Worm (Caenorhabditis elegans) whole organism, early embryonic: ENCODE results near the gene fshr-1.

Experiments
- B0310.2 ChIP-seq: sonication (generic microtip); optimal IDR thresholded peaks from 2 replicates; lab custom pipeline; 2016; ENCODE audit warnings: mild to moderate bottlenecking, missing genetic modification characterization, missing compliant biosample characterization
- F13C5.2 ChIP-seq: sonication (generic microtip); optimal IDR thresholded peaks from 2 replicates; lab custom pipeline; 2017; ENCODE audit warnings: mild to moderate bottlenecking, missing genetic modification characterization, inconsistent platforms, missing compliant biosample characterization
- aly-1 ChIP-seq: sonication (generic microtip); optimal IDR thresholded peaks from 2 replicates; lab custom pipeline; 2016; ENCODE audit warnings: missing genetic modification characterization, missing compliant biosample characterization
- ama-1 ChIP-seq: fragments of 150-350 bp; optimal IDR thresholded peaks from 2 replicates; lab custom pipeline; 2014
- ceh-13 ChIP-seq: fragments of 200-800 bp; sonication (Bioruptor generic); optimal IDR thresholded peaks from 2 replicates; lab custom pipeline; 2018; ENCODE audit warnings: mild to moderate bottlenecking, missing genetic modification characterization, missing compliant biosample characterization
- ceh-36 ChIP-seq: sonication (generic microtip); optimal IDR thresholded peaks from 2 replicates; lab custom pipeline; 2016; ENCODE audit warnings: missing genetic modification characterization, inconsistent platforms, missing compliant biosample characterization
- ets-7 ChIP-seq: sonication (generic microtip); optimal IDR thresholded peaks from 2 replicates; lab custom pipeline; 2016; ENCODE audit warnings: missing genotype, missing genetic modification characterization, missing compliant biosample characterization
- flt-1 ChIP-seq: fragments of 200-800 bp; sonication (Bioruptor generic); IDR thresholded peaks from 2 replicates; pipeline ENCODE4 v1.3.6; 2022; ENCODE audit warnings: missing genetic modification characterization, missing compliant biosample characterization
- hmbx-1 ChIP-seq: sonication (generic microtip); optimal IDR thresholded peaks from 2 replicates; lab custom pipeline; 2016; ENCODE audit warnings: mild to moderate bottlenecking, missing genetic modification characterization, missing compliant biosample characterization
- hmg-4 ChIP-seq: fragments of 200-800 bp; sonication (Bioruptor generic); optimal IDR thresholded peaks from 2 replicates; lab custom pipeline; 2018; ENCODE audit warnings: mild to moderate bottlenecking, missing genetic modification characterization, missing compliant biosample characterization
- hnd-1 ChIP-seq: sonication (generic microtip); optimal IDR thresholded peaks from 2 replicates; lab custom pipeline; 2016; ENCODE audit warnings: missing genetic modification characterization, missing compliant biosample characterization
- pes-1 ChIP-seq: fragments of 200-800 bp; sonication (Bioruptor generic); IDR thresholded peaks from 2 replicates; pipeline ENCODE4 v1.3.6; 2022; ENCODE audit warnings: missing genetic modification reagents, missing genetic modification characterization, missing compliant biosample characterization
- scrt-1 ChIP-seq: fragments of 200-800 bp; sonication (Bioruptor generic); IDR thresholded peaks from 2 replicates; pipeline ENCODE4 v1.3.6; 2022; ENCODE audit warnings: missing genetic modification characterization, missing compliant biosample characterization
- sea-1 ChIP-seq: fragments of 200-800 bp; sonication (Bioruptor generic); conservative IDR thresholded peaks from 2 replicates; pipeline ENCODE4 v1.3.6; 2022; ENCODE audit warnings: missing genetic modification characterization, missing compliant biosample characterization
- tbx-11 ChIP-seq: fragments of 200-800 bp; sonication (Bioruptor generic); IDR thresholded peaks from 2 replicates; pipeline ENCODE4 v1.3.6; 2022; ENCODE audit warnings: missing genetic modification characterization, missing compliant biosample characterization
- tbx-37 ChIP-seq: fragments of 200-800 bp; sonication (Bioruptor generic); conservative IDR thresholded peaks from 2 replicates; pipeline ENCODE4 v1.3.6; 2022; ENCODE audit warnings: missing genetic modification reagents, missing genetic modification characterization, missing compliant biosample characterization
- tra-4 ChIP-seq: sonication (generic microtip); optimal IDR thresholded peaks from 2 replicates; lab custom pipeline; 2017; ENCODE audit warnings: missing genetic modification characterization, missing compliant biosample characterization

Gene fshr-1

DNA sequence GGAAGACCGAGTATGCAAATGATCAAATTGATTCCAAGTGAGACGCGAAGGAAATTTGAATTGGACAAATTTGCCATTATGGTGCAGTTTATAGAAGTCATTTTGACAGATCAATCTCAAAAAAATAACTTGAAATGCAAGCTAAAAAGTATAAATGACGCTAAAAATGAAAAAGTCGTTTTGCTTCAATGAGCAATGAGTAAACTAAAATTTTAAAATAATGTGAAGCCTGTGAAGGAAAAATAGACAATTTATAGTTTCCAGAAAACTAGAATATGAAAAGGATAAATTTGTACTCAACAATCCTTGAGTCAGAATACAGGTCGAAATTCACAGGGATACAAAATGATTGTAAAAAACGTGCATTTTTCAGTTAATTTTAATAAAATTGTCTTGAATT lies 21.3 kb upstream of the fshr-1 start, which contains the start of gene srab-17:
srab-17 (minus strand) TSS at position 101 of the 400 bp plus-strand sequence.
- TF ChIP-seq tbx-11 (GFP tag; lab: Robert Waterston, UW) (no peak), hmg-4 (GFP tag; lab: Kevin White, UChicago) (no peak), B0310.2 (tag; lab: Kevin White, UChicago) (no peak), F13C5.2 (tag; lab: Kevin White, UChicago) (no peak), ceh-13 (GFP tag; lab: Kevin White, UChicago) (no peak), ama-1 (no peak), ets-7 (no peak), tra-4 (tag; lab: Kevin White, UChicago) (no peak), sea-1 (GFP tag; lab: Robert Waterston, UW) (no peak), flt-1 (GFP tag; lab: Robert Waterston, UW) (no peak), ceh-36 (tag; lab: Kevin White, UChicago) (no peak), hnd-1 (no peak), hmbx-1 (no peak), tbx-37 (GFP tag; lab: Robert Waterston, UW) (no peak), scrt-1 (GFP tag; lab: Robert Waterston, UW) (no peak)

DNA sequence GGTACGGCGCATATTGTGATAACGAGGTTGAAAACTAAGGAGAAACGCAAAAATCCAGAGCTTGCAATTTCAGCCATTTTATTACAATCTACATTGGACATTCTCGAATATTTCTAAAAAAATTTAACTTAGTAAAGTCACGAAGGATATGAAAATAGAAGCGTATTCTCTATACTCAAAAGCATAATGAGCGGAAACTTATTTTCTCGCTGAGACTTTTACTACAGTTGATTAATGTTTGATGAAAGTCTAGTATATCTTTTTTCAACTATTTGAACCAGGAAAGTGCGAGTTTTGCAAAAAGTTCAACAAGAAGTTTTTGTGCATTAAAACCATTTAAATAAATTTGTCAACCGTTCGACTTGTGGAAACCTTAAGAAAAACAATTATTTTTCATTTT lies 18.3 kb upstream of the fshr-1 start, which contains the start of gene srab-18:
srab-18 (minus strand) TSS at position 101 of the 400 bp plus-strand sequence.
- TF ChIP-seq tra-4 (tag; lab: Kevin White, UChicago) (no peak), hmg-4 (GFP tag; lab: Kevin White, UChicago) (no peak), sea-1 (GFP tag; lab: Robert Waterston, UW) (no peak), tbx-11 (GFP tag; lab: Robert Waterston, UW) (no peak), ceh-36 (tag; lab: Kevin White, UChicago) (no peak), flt-1 (GFP tag; lab: Robert Waterston, UW) (no peak), ets-7 (no peak), ceh-13 (GFP tag; lab: Kevin White, UChicago) (no peak), F13C5.2 (tag; lab: Kevin White, UChicago) (no peak), aly-1 (no peak)

DNA sequence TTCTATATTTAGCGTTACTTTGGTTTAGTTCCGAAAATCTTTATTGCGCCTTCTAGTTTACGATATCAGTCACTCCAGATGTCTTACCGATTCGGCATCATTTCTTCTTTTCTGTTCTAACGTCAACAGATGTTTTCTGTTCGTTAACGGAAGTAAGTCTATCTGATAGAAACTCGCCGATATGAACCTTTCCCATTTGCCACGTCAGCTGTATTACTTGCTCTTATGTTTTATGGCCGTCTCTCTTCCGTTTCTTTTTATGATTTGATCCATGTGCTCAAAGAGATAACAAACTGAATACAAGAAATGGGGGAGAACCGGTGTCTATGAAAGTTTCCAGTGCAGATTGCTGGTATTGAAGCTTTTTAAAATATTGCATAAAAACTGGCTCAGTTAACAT lies 10.2 kb upstream of the fshr-1 start, which contains the start of gene srab-26:
srab-26 (minus strand) TSS at position 101 of the 400 bp plus-strand sequence.
- no peak for TF ChIP-seq tra-4 (tag; lab: Kevin White, UChicago)
- no peak for TF ChIP-seq aly-1
- TF ChIP-seq tbx-37 (GFP tag; lab: Robert Waterston, UW): no peak
- no peak for TF ChIP-seq flt-1 (GFP tag; lab: Robert Waterston, UW)
- TF ChIP-seq sea-1 (GFP tag; lab: Robert Waterston, UW): no peak
- TF ChIP-seq hmbx-1: no peak
- TF ChIP-seq pes-1 (GFP tag; lab: Robert Waterston, UW): no peak
- TF ChIP-seq F13C5.2 (tag; lab: Kevin White, UChicago): no peak
- TF ChIP-seq ama-1: no peak
- TF ChIP-seq tbx-11 (GFP tag; lab: Robert Waterston, UW): no peak
- TF ChIP-seq ceh-36 (tag; lab: Kevin White, UChicago): no peak
- no peak for TF ChIP-seq scrt-1 (GFP tag; lab: Robert Waterston, UW)
- no peak for TF ChIP-seq hnd-1
- no peak for TF ChIP-seq B0310.2 (tag; lab: Kevin White, UChicago)
- TF ChIP-seq hmg-4 (GFP tag; lab: Kevin White, UChicago): no peak
- TF ChIP-seq ceh-13 (GFP tag; lab: Kevin White, UChicago): no peak

DNA sequence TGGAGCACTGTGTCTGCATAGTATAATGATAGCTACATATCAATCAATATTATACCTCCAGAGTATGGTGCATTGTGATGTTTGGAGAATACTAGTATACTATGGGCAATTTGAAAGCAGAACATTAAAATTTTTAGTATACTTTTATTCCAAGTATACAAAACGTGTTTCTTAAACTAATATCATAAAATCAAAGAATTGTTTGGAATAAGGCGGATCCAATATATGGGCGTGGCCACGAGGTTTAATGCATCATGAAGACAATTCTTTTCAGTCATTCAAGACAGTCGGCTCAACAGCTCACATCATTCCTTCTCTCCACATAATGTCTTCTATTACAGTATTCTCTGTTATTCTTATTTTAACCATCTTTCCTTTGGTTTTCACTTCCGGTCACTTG lies 9.8 kb upstream of the fshr-1 start, which contains the start of gene sdz-31:
sdz-31 (plus strand) TSS at position 301 of the 400 bp plus-strand sequence.
- TF ChIP-seq aly-1 (no peak), ama-1 (no peak), ceh-13 (GFP tag; lab: Kevin White, UChicago) (no peak), hnd-1 (no peak), pes-1 (GFP tag; lab: Robert Waterston, UW) (no peak), hmbx-1 (no peak), ceh-36 (tag; lab: Kevin White, UChicago) (no peak), tbx-11 (GFP tag; lab: Robert Waterston, UW) (no peak), flt-1 (GFP tag; lab: Robert Waterston, UW) (no peak), sea-1 (GFP tag; lab: Robert Waterston, UW) (no peak), tra-4 (tag; lab: Kevin White, UChicago) (no peak), tbx-37 (GFP tag; lab: Robert Waterston, UW) (no peak), F13C5.2 (tag; lab: Kevin White, UChicago) (no peak), B0310.2 (tag; lab: Kevin White, UChicago) (no peak), hmg-4 (GFP tag; lab: Kevin White, UChicago) (no peak), scrt-1 (GFP tag; lab: Robert Waterston, UW) (no peak), ets-7 (no peak)

- TF ChIP-seq scrt-1 (GFP tag; lab: Robert Waterston, UW): no peak
- TF ChIP-seq tbx-11 (GFP tag; lab: Robert Waterston, UW): no peak
- no peak for TF ChIP-seq pes-1 (GFP tag; lab: Robert Waterston, UW)
- no peak for TF ChIP-seq ets-7
- TF ChIP-seq sea-1 (GFP tag; lab: Robert Waterston, UW): no peak
- TF ChIP-seq F13C5.2 (tag; lab: Kevin White, UChicago): no peak
Observed at ce11 chrV:9885918-9886488, 3.6 kb upstream of the fshr-1 start, which contains the start of gene clp-9. Gene clp-9, minus strand, starts transcription at chrV:9885968.

- TF ChIP-seq ama-1: no peak
- no peak for TF ChIP-seq F13C5.2 (tag; lab: Kevin White, UChicago)
- TF ChIP-seq tra-4 (tag; lab: Kevin White, UChicago): no peak
- no peak for TF ChIP-seq pes-1 (GFP tag; lab: Robert Waterston, UW)
- no peak for TF ChIP-seq tbx-37 (GFP tag; lab: Robert Waterston, UW)
Observed at ce11 chrV:9899278-9899677, 9.6 kb downstream of the fshr-1 start, which contains the start of gene egl-47. Gene egl-47, plus strand, starts transcription at chrV:9899578.

ce11 chrV:9901119-9901518 lies 11.5 kb downstream of the fshr-1 start:
- TF ChIP-seq hnd-1: no peak
- TF ChIP-seq scrt-1 (GFP tag; lab: Robert Waterston, UW): no peak
- TF ChIP-seq B0310.2 (tag; lab: Kevin White, UChicago): no peak
- TF ChIP-seq sea-1 (GFP tag; lab: Robert Waterston, UW): no peak
- TF ChIP-seq ama-1: no peak
- TF ChIP-seq pes-1 (GFP tag; lab: Robert Waterston, UW): no peak
- no peak for TF ChIP-seq flt-1 (GFP tag; lab: Robert Waterston, UW)
- no peak for TF ChIP-seq aly-1
- no peak for TF ChIP-seq ceh-36 (tag; lab: Kevin White, UChicago)
- no peak for TF ChIP-seq F13C5.2 (tag; lab: Kevin White, UChicago)
